Fruit fly (Drosophila melanogaster): ENCODE data around the gene Polr2J.

Polr2J gene

DNA sequence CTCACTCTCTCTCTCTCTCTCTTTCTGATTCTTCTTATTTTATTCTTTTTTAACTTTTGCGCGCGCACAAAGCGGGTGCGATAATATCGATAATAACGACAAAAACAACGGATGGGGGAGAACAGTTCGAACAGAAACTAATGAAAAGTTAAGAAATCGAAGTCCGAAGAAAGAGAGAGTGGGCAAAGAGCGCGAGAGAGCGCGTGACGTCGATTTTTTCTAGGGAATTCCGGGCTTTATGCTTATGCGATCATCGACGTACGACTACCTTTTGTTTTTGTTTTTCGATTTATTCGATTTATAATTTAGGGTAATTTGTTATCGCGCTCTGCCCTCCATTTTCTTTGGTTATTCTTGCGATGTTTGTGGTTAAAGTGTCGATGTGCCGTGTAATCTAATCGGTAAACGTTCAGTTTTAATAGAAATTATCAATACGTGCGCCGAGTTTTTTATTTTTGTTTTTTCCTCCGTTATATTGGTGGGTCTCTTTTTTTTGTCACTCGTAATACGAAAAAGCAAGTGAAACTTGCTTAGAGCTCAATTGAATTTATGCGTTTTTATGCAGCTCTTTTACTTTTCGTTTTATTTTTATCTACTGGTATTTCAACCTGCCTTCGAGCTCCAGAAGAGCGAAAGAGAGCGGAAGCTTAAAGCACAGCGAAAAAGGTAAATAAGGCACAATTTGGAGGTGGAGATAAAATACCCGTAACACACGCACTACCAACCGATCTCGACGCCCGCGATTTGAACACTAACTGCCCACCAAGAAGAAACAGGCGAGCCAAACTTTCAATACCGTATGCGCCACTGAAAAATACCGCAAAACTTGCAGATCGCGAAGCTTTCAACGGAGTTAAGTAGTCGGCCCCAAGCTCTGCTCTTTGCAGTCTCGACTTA is 39.6 kb upstream of the Polr2J start, which contains the start of gene dl (continued):
- TF ChIP-seq Usf (GFP tag; optimal IDR thresholded peaks at IDR 0.05), result no peak
- no peak for TF ChIP-seq trh (GFP tag; optimal IDR thresholded peaks at IDR 0.05)
- TF ChIP-seq Xrp1 (GFP tag; IDR thresholded peaks at IDR 0.05), result no peak
- no peak for TF ChIP-seq Ravus (GFP tag; IDR thresholded peaks at IDR 0.05)
- TF ChIP-seq CG33213 (GFP tag; optimal IDR thresholded peaks at IDR 0.05), result no peak
- TF ChIP-seq seq (GFP tag; IDR thresholded peaks at IDR 0.05), result no peak
- TF ChIP-seq CG10209 (GFP tag; optimal IDR thresholded peaks at IDR 0.05), result no peak
- TF ChIP-seq CG11085 (GFP tag; IDR thresholded peaks at IDR 0.05), result peak; percentile 31; the same call in 1 of the 2 replicates
- TF ChIP-seq bbx (GFP tag; IDR thresholded peaks at IDR 0.05; ENCODE audit: partially characterized antibody), result no peak
- TF ChIP-seq org-1 (GFP tag; optimal IDR thresholded peaks at IDR 0.05), result no peak
- TF ChIP-seq kni (GFP tag; optimal IDR thresholded peaks at IDR 0.05), result peak; percentile 75
- TF ChIP-seq CG10979 (tag; optimal IDR thresholded peaks at IDR 0.05), result no peak
- no peak for TF ChIP-seq CG18011 (GFP tag; optimal IDR thresholded peaks at IDR 0.05)
- TF ChIP-seq sd (tag; optimal IDR thresholded peaks at IDR 0.05), result peak; percentile 68
- TF ChIP-seq nerfin-1 (tag; optimal IDR thresholded peaks at IDR 0.05), result no peak
- TF ChIP-seq grn (GFP tag; optimal IDR thresholded peaks at IDR 0.05), result no peak
- TF ChIP-seq chinmo (GFP tag; IDR thresholded peaks at IDR 0.05; ENCODE audit: partially characterized antibody), result peak; percentile 85; the same call in 3 of the 4 replicates
- TF ChIP-seq CG11696 (GFP tag; IDR thresholded peaks at IDR 0.05), result 0 out of 2 replicates have a peak, but pooled peaks have one; percentile 30
- no peak for TF ChIP-seq dm (GFP tag; optimal IDR thresholded peaks at IDR 0.05)
- no peak for TF ChIP-seq Sry-β (GFP tag; optimal IDR thresholded peaks at IDR 0.05)
- TF ChIP-seq CG5953 (GFP tag; IDR thresholded peaks at IDR 0.05), result no peak
- TF ChIP-seq fd102C (GFP tag; optimal IDR thresholded peaks at IDR 0.05), result no peak
- no peak for TF ChIP-seq Mes4 (GFP tag; optimal IDR thresholded peaks at IDR 0.05)
- TF ChIP-seq CG8924 (tag; optimal IDR thresholded peaks at IDR 0.05), result no peak
- TF ChIP-seq bowl (GFP tag; IDR thresholded peaks at IDR 0.05), result no peak
- no peak for TF ChIP-seq gro (GFP tag; optimal IDR thresholded peaks at IDR 0.05)
- TF ChIP-seq ab (GFP tag; optimal IDR thresholded peaks at IDR 0.05), result no peak
- TF ChIP-seq CG15514 (GFP tag; optimal IDR thresholded peaks at IDR 0.05), result peak; percentile 14
- TF ChIP-seq Sin3A (optimal IDR thresholded peaks at IDR 0.05), result no peak
- TF ChIP-seq HmgZ (tag; optimal IDR thresholded peaks at IDR 0.05), result no peak
- no peak for TF ChIP-seq CG2202 (tag; optimal IDR thresholded peaks at IDR 0.05)
- TF ChIP-seq CG34422 (GFP tag; IDR thresholded peaks at IDR 0.05), result peak; percentile 18; the same call in 1 of the 3 replicates
- no peak for TF ChIP-seq dimm (GFP tag; IDR thresholded peaks at IDR 0.05)
- no peak for TF ChIP-seq Lpt (GFP tag; optimal IDR thresholded peaks at IDR 0.05)
- peak; percentile 35; the same call in 1 of the 2 replicates for TF ChIP-seq ato (GFP tag; IDR thresholded peaks at IDR 0.05; ENCODE audit: partially characterized antibody)
- no peak for TF ChIP-seq CG3995 (GFP tag; optimal IDR thresholded peaks at IDR 0.05)
- peak; percentile 20; the same call in 1 of the 2 replicates for TF ChIP-seq Ptx1 (GFP tag; IDR thresholded peaks at IDR 0.05)
- TF ChIP-seq CG9609 (GFP tag; optimal IDR thresholded peaks at IDR 0.05), result no peak
- TF ChIP-seq CG11504 (tag; optimal IDR thresholded peaks at IDR 0.05), result no peak
- no peak for TF ChIP-seq shn (GFP tag; optimal IDR thresholded peaks at IDR 0.05)
- no peak for TF ChIP-seq Taf1 (GFP tag; IDR thresholded peaks at IDR 0.05)
- no peak for TF ChIP-seq CG1832 (GFP tag; optimal IDR thresholded peaks at IDR 0.05)
- no peak for TF ChIP-seq Dek (tag; optimal IDR thresholded peaks at IDR 0.05)
- TF ChIP-seq CG12236 (GFP tag; optimal IDR thresholded peaks at IDR 0.05), result no peak
- TF ChIP-seq CG6813 (GFP tag; optimal IDR thresholded peaks at IDR 0.05), result no peak
- TF ChIP-seq chm (GFP tag; IDR thresholded peaks at IDR 0.05), result no peak
- TF ChIP-seq fru (optimal IDR thresholded peaks at IDR 0.05), result no peak
- TF ChIP-seq Dip2 (GFP tag; IDR thresholded peaks at IDR 0.05), result no peak
- TF ChIP-seq CG9437 (GFP tag; optimal IDR thresholded peaks at IDR 0.05), result no peak
- TF ChIP-seq BEAF-32 (GFP tag; optimal IDR thresholded peaks at IDR 0.05), result peak; percentile 4
